Fruit fly (Drosophila melanogaster) whole organism, pupa: ENCODE results near the gene CG17261.

Experiments used
- CG10348 ChIP-seq: fragments of 200-800 bp; sonication (Bioruptor generic); IDR thresholded peaks from 2 replicates; pipeline ENCODE4 v1.3.6; 2022; ENCODE audit warnings: missing biosample characterization, missing genetic modification characterization
- CG14655 ChIP-seq: fragments of 200-800 bp; sonication (Bioruptor generic); optimal IDR thresholded peaks from 3 replicates; lab custom pipeline; 2017; ENCODE audit warnings: mild to moderate bottlenecking, missing biosample characterization, missing genetic modification reagents, missing genetic modification characterization
- EcR ChIP-seq: fragments of 200-800 bp; sonication (Bioruptor generic); optimal IDR thresholded peaks from 3 replicates; lab custom pipeline; 2019; ENCODE audit warnings: missing biosample characterization, missing genetic modification characterization, mild to moderate bottlenecking, moderate library complexity, missing genetic modification reagents
- Ets98B ChIP-seq: fragments of 200-800 bp; sonication (Bioruptor generic); IDR thresholded peaks from 2 replicates; pipeline ENCODE4 v1.3.6; 2022; ENCODE audit warnings: missing biosample characterization, missing genetic modification characterization
- fd96Ca ChIP-seq: fragments of 200-800 bp; sonication (Bioruptor generic); IDR thresholded peaks from 3 replicates; pipeline ENCODE4 v1.3.6; 2022; ENCODE audit warnings: missing biosample characterization, missing genetic modification characterization

- TF ChIP-seq EcR (GFP tag; lab: Kevin White, UChicago) (no peak), CG10348 (GFP tag; lab: Robert Waterston, UW) (no peak), CG14655 (GFP tag; lab: Kevin White, UChicago) (no peak), Ets98B (GFP tag; lab: Robert Waterston, UW) (no peak), fd96Ca (GFP tag; lab: Robert Waterston, UW) (no peak)
Observed at dm6 chr2L:3029012-3029411, 13.3 kb upstream of the CG17261 start, which contains the start of the genes Sf3b2 and CG17219.
